Fruit fly (Drosophila melanogaster) whole organism, pupa: ENCODE measurements around the gene Tsp.

ENCODE experiments used
- CG12605 ChIP-seq: fragments of 200-800 bp; sonication (Bioruptor generic); IDR thresholded peaks from 2 replicates; pipeline ENCODE4 v1.3.6; 2022; ENCODE audit warnings: missing biosample characterization, missing genetic modification characterization
- CG13204 ChIP-seq: fragments of 200-800 bp; sonication (Bioruptor generic); optimal IDR thresholded peaks from 2 replicates; lab custom pipeline; 2018; ENCODE audit warnings: missing biosample characterization, mild to moderate bottlenecking, missing genetic modification characterization, moderate library complexity
- CG14655 ChIP-seq: fragments of 200-800 bp; sonication (Bioruptor generic); optimal IDR thresholded peaks from 3 replicates; lab custom pipeline; 2017; ENCODE audit warnings: mild to moderate bottlenecking, missing biosample characterization, missing genetic modification reagents, missing genetic modification characterization
- CG15710 ChIP-seq: fragments of 200-800 bp; sonication (Bioruptor generic); optimal IDR thresholded peaks from 2 replicates; lab custom pipeline; 2018; ENCODE audit warnings: missing biosample characterization, mild to moderate bottlenecking, missing genetic modification characterization, moderate library complexity
- CG4496 ChIP-seq: fragments of 200-800 bp; sonication (Bioruptor generic); IDR thresholded peaks from 3 replicates; pipeline ENCODE4 v1.3.6; 2022; ENCODE audit warnings: missing biosample characterization, missing genetic modification characterization
- Ets98B ChIP-seq: fragments of 200-800 bp; sonication (Bioruptor generic); IDR thresholded peaks from 2 replicates; pipeline ENCODE4 v1.3.6; 2022; ENCODE audit warnings: missing biosample characterization, missing genetic modification characterization
- Pif1B ChIP-seq: fragments of 200-800 bp; sonication (Bioruptor generic); optimal IDR thresholded peaks from 3 replicates; lab custom pipeline; 2016; ENCODE audit warnings: missing biosample characterization, missing genetic modification characterization

DNA sequence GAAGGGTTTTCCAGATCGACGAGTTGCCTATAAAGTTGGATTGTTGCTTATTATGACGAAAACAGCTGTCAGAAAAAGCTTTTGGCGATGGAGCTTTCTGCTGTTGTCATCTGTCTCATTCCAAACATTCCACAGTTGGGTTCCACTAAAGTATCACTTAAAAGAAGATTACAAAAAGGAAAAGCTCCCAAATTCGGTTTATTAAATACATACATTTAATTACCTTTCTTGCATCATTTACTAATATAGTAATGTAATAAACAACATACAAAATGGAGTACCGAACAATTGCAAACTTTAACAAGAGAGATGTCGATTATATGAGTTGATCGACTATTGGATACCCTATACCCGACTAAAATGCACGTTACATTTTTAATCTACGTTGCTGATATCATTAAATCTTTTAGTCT is 52.6 kb downstream of the Tsp start, which contains the start of gene CG31633:
- TF ChIP-seq CG13204 (GFP tag; lab: Kevin White, UChicago): no peak
- TF ChIP-seq CG12605 (GFP tag; lab: Robert Waterston, UW): no peak
- TF ChIP-seq Ets98B (GFP tag; lab: Robert Waterston, UW): no peak
- TF ChIP-seq CG4496 (GFP tag; lab: Robert Waterston, UW): no peak
- TF ChIP-seq CG14655: no peak
- TF ChIP-seq Pif1B (GFP tag; lab: Kevin White, UChicago): no peak
- no peak for TF ChIP-seq CG15710 (tag; lab: Kevin White, UChicago)
